Fruit fly (Drosophila melanogaster): ENCODE results near the gene TwdlS.

dm6 chr3R:26615428-26615827 lies 21.1 kb upstream of the TwdlS start:
- no peak for TF ChIP-seq ttk (optimal IDR thresholded peaks at IDR 0.05)
- TF ChIP-seq Sin3A (optimal IDR thresholded peaks at IDR 0.05), result no peak
- TF ChIP-seq Myc (optimal IDR thresholded peaks at IDR 0.05), result no peak

All from Kc167 (cell line).